Worm (Caenorhabditis elegans) whole organism, late embryonic: ENCODE measurements around the gene F29A7.3.

Experiments used
- C38D4.7 ChIP-seq: fragments of 200-800 bp; sonication (Bioruptor generic); optimal IDR thresholded peaks from 2 replicates; lab custom pipeline; 2018; ENCODE audit warnings: mild to moderate bottlenecking, missing genetic modification characterization, moderate library complexity, missing compliant biosample characterization
- K02D7.2 ChIP-seq: sonication (generic microtip); optimal IDR thresholded peaks from 2 replicates; lab custom pipeline; 2017; ENCODE audit warnings: mild to moderate bottlenecking, missing genetic modification characterization, missing compliant biosample characterization
- K09A11.1 ChIP-seq: sonication (generic microtip); optimal IDR thresholded peaks from 2 replicates; lab custom pipeline; 2017; ENCODE audit warnings: antibody characterized with exemption, mild to moderate bottlenecking, missing genetic modification characterization, missing compliant biosample characterization; ENCODE audit not compliant: insufficient read depth
- Y22D7AL.16 ChIP-seq: sonication (generic microtip); optimal IDR thresholded peaks from 2 replicates; lab custom pipeline; 2016; ENCODE audit warnings: missing genetic modification characterization, missing compliant biosample characterization
- ama-1 ChIP-seq: fragments of 150-350 bp; optimal IDR thresholded peaks from 2 replicates; lab custom pipeline; 2014
- ceh-18 ChIP-seq: sonication (generic microtip); optimal IDR thresholded peaks from 2 replicates; lab custom pipeline; 2016; ENCODE audit warnings: missing genetic modification characterization, missing compliant biosample characterization
- ceh-2 ChIP-seq: sonication (generic microtip); optimal IDR thresholded peaks from 2 replicates; lab custom pipeline; 2016; ENCODE audit warnings: missing genotype, missing genetic modification characterization, missing compliant biosample characterization
- ceh-31 ChIP-seq: sonication (generic microtip); optimal IDR thresholded peaks from 2 replicates; lab custom pipeline; 2016; ENCODE audit warnings: missing genetic modification characterization, missing compliant biosample characterization
- ceh-34 ChIP-seq: sonication (generic microtip); optimal IDR thresholded peaks from 2 replicates; lab custom pipeline; 2016; ENCODE audit warnings: mild to moderate bottlenecking, missing genetic modification characterization, missing compliant biosample characterization
- ceh-45 ChIP-seq: fragments of 200-800 bp; sonication (Bioruptor generic); IDR thresholded peaks from 2 replicates; pipeline ENCODE4 v1.3.6; 2022; ENCODE audit warnings: missing genetic modification reagents, missing genetic modification characterization, missing compliant biosample characterization
- ceh-48 ChIP-seq: sonication (generic microtip); optimal IDR thresholded peaks from 2 replicates; lab custom pipeline; 2016; ENCODE audit warnings: missing genetic modification characterization, inconsistent platforms, missing compliant biosample characterization
- ceh-6 ChIP-seq: fragments of 200-800 bp; sonication (Bioruptor generic); optimal IDR thresholded peaks from 2 replicates; lab custom pipeline; 2018; ENCODE audit warnings: mild to moderate bottlenecking, missing genetic modification characterization, missing compliant biosample characterization
- ceh-9 ChIP-seq: sonication (generic microtip); optimal IDR thresholded peaks from 2 replicates; lab custom pipeline; 2016; ENCODE audit warnings: mild to moderate bottlenecking, missing genetic modification characterization, inconsistent platforms, missing compliant biosample characterization
- che-1 ChIP-seq: sonication (generic microtip); optimal IDR thresholded peaks from 2 replicates; lab custom pipeline; 2016; ENCODE audit warnings: mild to moderate bottlenecking, missing genetic modification characterization, missing compliant biosample characterization
- dmd-4 ChIP-seq: sonication (generic microtip); optimal IDR thresholded peaks from 2 replicates; lab custom pipeline; 2016; ENCODE audit warnings: borderline replicate concordance, missing genetic modification characterization, missing compliant biosample characterization
- dve-1 ChIP-seq: sonication (generic microtip); optimal IDR thresholded peaks from 2 replicates; lab custom pipeline; 2017; ENCODE audit warnings: antibody characterized with exemption, mild to moderate bottlenecking, missing genetic modification characterization, missing compliant biosample characterization
- ets-4 ChIP-seq: sonication (generic microtip); optimal IDR thresholded peaks from 2 replicates; lab custom pipeline; 2016; ENCODE audit warnings: missing genetic modification characterization, missing compliant biosample characterization
- eyg-1 ChIP-seq: sonication (generic microtip); optimal IDR thresholded peaks from 2 replicates; lab custom pipeline; 2016; ENCODE audit warnings: missing genotype, missing genetic modification characterization, missing compliant biosample characterization
- fax-1 ChIP-seq: sonication (generic microtip); optimal IDR thresholded peaks from 2 replicates; lab custom pipeline; 2016; ENCODE audit warnings: missing genotype, missing genetic modification characterization, missing compliant biosample characterization
- fkh-10 ChIP-seq: fragments of 150-350 bp; optimal IDR thresholded peaks from 2 replicates; lab custom pipeline; 2014; ENCODE audit warnings: missing biosample characterization, missing genetic modification reagents, missing genetic modification characterization
- fkh-6 ChIP-seq: sonication (generic microtip); optimal IDR thresholded peaks from 2 replicates; lab custom pipeline; 2016; ENCODE audit warnings: missing genetic modification characterization, missing compliant biosample characterization
- hlh-8 ChIP-seq: sonication (generic microtip); optimal IDR thresholded peaks from 2 replicates; lab custom pipeline; 2016; ENCODE audit warnings: missing genotype, missing genetic modification characterization, missing compliant biosample characterization
- lin-11 ChIP-seq: fragments of 200-800 bp; sonication (Bioruptor generic); optimal IDR thresholded peaks from 2 replicates; lab custom pipeline; 2018; ENCODE audit warnings: mild to moderate bottlenecking, missing genetic modification characterization, missing compliant biosample characterization
- madf-2 ChIP-seq: sonication (generic microtip); optimal IDR thresholded peaks from 2 replicates; lab custom pipeline; 2017; ENCODE audit warnings: missing genetic modification characterization, missing compliant biosample characterization
- mec-3 ChIP-seq: sonication (generic microtip); optimal IDR thresholded peaks from 2 replicates; lab custom pipeline; 2016; ENCODE audit warnings: borderline replicate concordance, missing genetic modification characterization, missing compliant biosample characterization
- nhr-11 ChIP-seq: fragments of 150-350 bp; optimal IDR thresholded peaks from 2 replicates; lab custom pipeline; 2014; ENCODE audit warnings: missing biosample characterization, missing genetic modification characterization
- npax-4 ChIP-seq: sonication (generic microtip); optimal IDR thresholded peaks from 2 replicates; lab custom pipeline; 2016; ENCODE audit warnings: missing genetic modification characterization, missing compliant biosample characterization
- odd-2 ChIP-seq: sonication (generic microtip); optimal IDR thresholded peaks from 2 replicates; lab custom pipeline; 2017; ENCODE audit warnings: antibody characterized with exemption, mild to moderate bottlenecking, missing genetic modification characterization, missing compliant biosample characterization
- pat-9 ChIP-seq: fragments of 200-800 bp; sonication (Bioruptor generic); optimal IDR thresholded peaks from 2 replicates; lab custom pipeline; 2018; ENCODE audit warnings: mild to moderate bottlenecking, missing genetic modification characterization, moderate library complexity, missing compliant biosample characterization
- pax-1 ChIP-seq: fragments of 150-350 bp; optimal IDR thresholded peaks from 2 replicates; lab custom pipeline; 2014; ENCODE audit warnings: missing biosample characterization, missing genetic modification characterization
- pha-2 ChIP-seq: sonication (generic microtip); optimal IDR thresholded peaks from 2 replicates; lab custom pipeline; 2017; ENCODE audit warnings: mild to moderate bottlenecking, missing genetic modification characterization, missing compliant biosample characterization
- rnt-1 ChIP-seq: sonication (generic microtip); optimal IDR thresholded peaks from 2 replicates; lab custom pipeline; 2016; ENCODE audit warnings: missing genetic modification characterization, missing compliant biosample characterization
- sox-2 ChIP-seq: fragments of 200-800 bp; sonication (Bioruptor generic); IDR thresholded peaks from 2 replicates; pipeline ENCODE4 v1.3.6; 2022; ENCODE audit warnings: missing genetic modification reagents, missing genetic modification characterization, missing compliant biosample characterization
- sox-4 ChIP-seq: sonication (generic microtip); optimal IDR thresholded peaks from 2 replicates; lab custom pipeline; 2017; ENCODE audit warnings: mild to moderate bottlenecking, missing genetic modification characterization, inconsistent platforms, missing compliant biosample characterization
- ttx-3 ChIP-seq: sonication (generic microtip); optimal IDR thresholded peaks from 2 replicates; lab custom pipeline; 2016; ENCODE audit warnings: missing genetic modification reagents, missing genetic modification characterization, missing compliant biosample characterization
- unc-55 ChIP-seq: sonication (generic microtip); optimal IDR thresholded peaks from 2 replicates; lab custom pipeline; 2017; ENCODE audit warnings: missing biosample characterization, missing genetic modification reagents, missing genetic modification characterization
- unc-86 ChIP-seq: sonication (generic microtip); optimal IDR thresholded peaks from 2 replicates; lab custom pipeline; 2016; ENCODE audit warnings: missing genetic modification characterization, missing compliant biosample characterization

The F29A7.3 gene

ce11 chrII:2717335-2717734, 35.8 kb upstream of the F29A7.3 start, which contains the start of gene T05A8.3:
Gene T05A8.3, minus strand, starts transcription at chrII:2717435.
- TF ChIP-seq K09A11.1 (no peak), ceh-6 (GFP tag; lab: Kevin White, UChicago) (no peak), npax-4 (tag; lab: Kevin White, UChicago) (no peak), hlh-8 (tag; lab: Kevin White, UChicago) (no peak), ceh-9 (tag; lab: Kevin White, UChicago) (no peak), che-1 (tag; lab: Kevin White, UChicago) (no peak), pat-9 (tag; lab: Kevin White, UChicago) (no peak), ets-4 (tag; lab: Kevin White, UChicago) (no peak), ceh-34 (no peak), ceh-2 (no peak), C38D4.7 (no peak)
- TF ChIP-seq, all 69 proteins: peak for 0

ce11 chrII:2719212-2719611, 33.9 kb upstream of the F29A7.3 start:
- no peak for TF ChIP-seq madf-2 (tag; lab: Kevin White, UChicago)
- TF ChIP-seq dve-1 (tag; lab: Kevin White, UChicago), result no peak
- no peak for TF ChIP-seq ceh-48 (tag; lab: Kevin White, UChicago)
- no peak for TF ChIP-seq unc-55
- no peak for TF ChIP-seq ceh-18 (tag; lab: Kevin White, UChicago)
- TF ChIP-seq odd-2 (tag; lab: Kevin White, UChicago), result no peak
- TF ChIP-seq fax-1 (tag; lab: Kevin White, UChicago), result no peak
- TF ChIP-seq lin-11, result no peak
- no peak for TF ChIP-seq Y22D7AL.16 (tag; lab: Kevin White, UChicago)
- no peak for TF ChIP-seq fkh-6
- no peak for TF ChIP-seq mec-3 (tag; lab: Kevin White, UChicago)
- no peak for TF ChIP-seq ceh-45 (GFP tag; lab: Robert Waterston, UW)
- TF ChIP-seq pha-2 (tag; lab: Kevin White, UChicago), result no peak
- no peak for TF ChIP-seq nhr-11
- no peak for TF ChIP-seq fkh-10 (GFP tag; lab: Kevin White, UChicago)
- no peak for TF ChIP-seq eyg-1
- no peak for TF ChIP-seq sox-4 (tag; lab: Kevin White, UChicago)
- TF ChIP-seq unc-86 (tag; lab: Kevin White, UChicago), result no peak

ce11 chrII:2721992-2722391, 31.1 kb upstream of the F29A7.3 start:
- no peak for TF ChIP-seq ttx-3
- no peak for TF ChIP-seq dmd-4 (tag; lab: Kevin White, UChicago)
- no peak for TF ChIP-seq ama-1 (lab: Kevin White, UChicago)
- TF ChIP-seq ceh-31, result no peak
- TF ChIP-seq, all 69 proteins: peak for 0

ce11 chrII:2725561-2725960, 27.5 kb upstream of the F29A7.3 start, which contains the start of the genes T05A8.11 and nep-2:
Gene T05A8.11, minus strand, starts transcription at chrII:2725661.
Gene nep-2, minus strand, starts transcription at chrII:2725752.
- TF ChIP-seq pha-2 (tag; lab: Kevin White, UChicago), result no peak
- TF ChIP-seq pax-1 (tag; lab: Kevin White, UChicago), result no peak
- no peak for TF ChIP-seq fax-1 (tag; lab: Kevin White, UChicago)
- no peak for TF ChIP-seq K02D7.2 (tag; lab: Kevin White, UChicago)
- TF ChIP-seq dve-1 (tag; lab: Kevin White, UChicago), result no peak
- no peak for TF ChIP-seq rnt-1 (tag; lab: Kevin White, UChicago)
- no peak for TF ChIP-seq npax-4 (tag; lab: Kevin White, UChicago)
- TF ChIP-seq madf-2 (tag; lab: Kevin White, UChicago), result no peak
- no peak for TF ChIP-seq sox-2 (GFP tag; lab: Robert Waterston, UW)
- no peak for TF ChIP-seq fkh-10 (GFP tag; lab: Kevin White, UChicago)
- no peak for TF ChIP-seq eyg-1
- TF ChIP-seq hlh-8 (tag; lab: Kevin White, UChicago), result no peak
- TF ChIP-seq nhr-11, result no peak
